Fruit fly (Drosophila melanogaster): Measurements from ENCODE around the gene cpo.

Gene cpo

DNA sequence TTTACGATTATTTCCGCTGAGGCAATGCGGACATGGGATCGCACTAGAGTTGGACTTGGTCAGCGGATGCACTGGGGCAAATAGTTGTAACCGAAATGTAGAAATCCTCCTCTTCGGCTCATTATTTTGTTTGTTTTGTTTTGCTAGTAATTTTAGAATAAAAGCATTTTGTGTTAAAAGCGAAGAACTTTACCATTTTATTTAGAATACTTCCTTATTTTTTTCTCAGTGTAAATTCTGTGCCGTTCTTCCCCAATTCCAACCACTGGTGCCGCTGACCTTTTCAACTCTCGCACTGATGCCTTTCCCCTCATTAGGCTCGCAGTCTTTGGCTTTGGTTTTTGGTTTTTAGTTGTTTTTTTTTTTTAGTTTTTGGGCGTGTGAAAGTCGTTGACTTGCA lies 26.6 kb downstream of the cpo start (continued):
- TF ChIP-seq CG7556 (GFP tag; optimal IDR thresholded peaks at IDR 0.05) = peak; percentile 59
- no peak for TF ChIP-seq CHES-1-like (GFP tag; optimal IDR thresholded peaks at IDR 0.05)
- peak; percentile 4 for TF ChIP-seq Max (GFP tag; optimal IDR thresholded peaks at IDR 0.05)
- TF ChIP-seq CG9817 (tag; optimal IDR thresholded peaks at IDR 0.05) = no peak
- peak; percentile 57 for TF ChIP-seq Oli (tag; optimal IDR thresholded peaks at IDR 0.05)
- 0 out of 3 replicates have a peak, but pooled peaks have one; percentile 21 for TF ChIP-seq Dbx (GFP tag; IDR thresholded peaks at IDR 0.05)
- TF ChIP-seq CG13624 (GFP tag; optimal IDR thresholded peaks at IDR 0.05) = peak; percentile 43
- TF ChIP-seq CG17802 (tag; optimal IDR thresholded peaks at IDR 0.05) = no peak
- no peak for TF ChIP-seq zen2 (GFP tag; IDR thresholded peaks at IDR 0.05; ENCODE audit: partially characterized antibody)
- TF ChIP-seq Side (GFP tag; optimal IDR thresholded peaks at IDR 0.05) = peak; percentile 14
- no peak for TF ChIP-seq CG4617 (GFP tag; optimal IDR thresholded peaks at IDR 0.05; ENCODE audit: borderline replicate concordance)
- TF ChIP-seq tna (GFP tag; IDR thresholded peaks at IDR 0.05; ENCODE audit: partially characterized antibody) = no peak
- TF ChIP-seq bsh (GFP tag; optimal IDR thresholded peaks at IDR 0.05) = peak; percentile 56 to 84
- peak; percentile 88 for TF ChIP-seq dmrt11E (tag; optimal IDR thresholded peaks at IDR 0.05)
- TF ChIP-seq oc (tag; optimal IDR thresholded peaks at IDR 0.05) = no peak
- TF ChIP-seq CG18476 (GFP tag; optimal IDR thresholded peaks at IDR 0.05) = no peak
- 0 out of 2 replicates have a peak, but pooled peaks have one; percentile 13 for TF ChIP-seq CG10366 (GFP tag; IDR thresholded peaks at IDR 0.05)
- peak; percentile 73 for TF ChIP-seq vvl (GFP tag; IDR thresholded peaks at IDR 0.05)
- TF ChIP-seq CG30403 (GFP tag; optimal IDR thresholded peaks at IDR 0.05) = peak; percentile 51
- TF ChIP-seq seq (GFP tag; IDR thresholded peaks at IDR 0.05) = no peak
- peak; percentile 15 for TF ChIP-seq CG12236 (GFP tag; optimal IDR thresholded peaks at IDR 0.05)
- TF ChIP-seq Kr (GFP tag; optimal IDR thresholded peaks at IDR 0.05) = no peak
- TF ChIP-seq CG10147 (GFP tag; optimal IDR thresholded peaks at IDR 0.05) = no peak
- TF ChIP-seq CG16863 (GFP tag; optimal IDR thresholded peaks at IDR 0.05) = peak; percentile 53
- peak; percentile 34 for TF ChIP-seq CG1602 (GFP tag; optimal IDR thresholded peaks at IDR 0.05)
- peak; percentile 69 for TF ChIP-seq Chrac-16 (GFP tag; optimal IDR thresholded peaks at IDR 0.05)
- no peak for TF ChIP-seq CrebB (tag; optimal IDR thresholded peaks at IDR 0.05)
- peak; percentile 1 for TF ChIP-seq lab (GFP tag; optimal IDR thresholded peaks at IDR 0.05)
- TF ChIP-seq Tbp (GFP tag; optimal IDR thresholded peaks at IDR 0.05) = no peak
- TF ChIP-seq lola (GFP tag; optimal IDR thresholded peaks at IDR 0.05) = peak in 1 of 3 experiments; percentile 85
- peak; percentile 65 for TF ChIP-seq CG7839 (tag; optimal IDR thresholded peaks at IDR 0.05)
- TF ChIP-seq zen (tag; optimal IDR thresholded peaks at IDR 0.05) = peak; percentile 59
- TF ChIP-seq en (GFP tag; optimal IDR thresholded peaks at IDR 0.05) = peak; percentile 32
- TF ChIP-seq unpg (GFP tag; optimal IDR thresholded peaks at IDR 0.05) = peak; percentile 62
- no peak for TF ChIP-seq CG6683 (GFP tag; optimal IDR thresholded peaks at IDR 0.05)
- peak; percentile 18 for TF ChIP-seq Deaf1 (tag; optimal IDR thresholded peaks at IDR 0.05)
- no peak for TF ChIP-seq pzg (GFP tag; optimal IDR thresholded peaks at IDR 0.05)
- TF ChIP-seq Hmx (GFP tag; optimal IDR thresholded peaks at IDR 0.05) = no peak
- no peak for TF ChIP-seq crp (GFP tag; optimal IDR thresholded peaks at IDR 0.05)
- TF ChIP-seq tx (GFP tag; optimal IDR thresholded peaks at IDR 0.05) = peak; percentile 9
- peak; percentile 55; the same call in 1 of the 3 replicates for TF ChIP-seq CG3726 (GFP tag; IDR thresholded peaks at IDR 0.05)
- TF ChIP-seq Ada2b (GFP tag; IDR thresholded peaks at IDR 0.05) = peak; percentile 41; the same call in 1 of the 2 replicates
- peak; percentile 13 for TF ChIP-seq NfI (GFP tag; optimal IDR thresholded peaks at IDR 0.05)
- TF ChIP-seq CG15601 (tag; optimal IDR thresholded peaks at IDR 0.05) = peak; percentile 44
- TF ChIP-seq CG32772 (GFP tag; IDR thresholded peaks at IDR 0.05) = peak; percentile 41
- no peak for TF ChIP-seq amos (GFP tag; IDR thresholded peaks at IDR 0.05; ENCODE audit: partially characterized antibody)
- no peak for TF ChIP-seq CG3281 (GFP tag; optimal IDR thresholded peaks at IDR 0.05)
- peak; percentile 2 for TF ChIP-seq Sox102F (GFP tag; optimal IDR thresholded peaks at IDR 0.05)
- TF ChIP-seq Med (GFP tag) = peak; percentile 24

Measured in whole organism, embryonic.